Worm (Caenorhabditis elegans): Measurements from ENCODE around the gene ugt-49.

Gene ugt-49

DNA sequence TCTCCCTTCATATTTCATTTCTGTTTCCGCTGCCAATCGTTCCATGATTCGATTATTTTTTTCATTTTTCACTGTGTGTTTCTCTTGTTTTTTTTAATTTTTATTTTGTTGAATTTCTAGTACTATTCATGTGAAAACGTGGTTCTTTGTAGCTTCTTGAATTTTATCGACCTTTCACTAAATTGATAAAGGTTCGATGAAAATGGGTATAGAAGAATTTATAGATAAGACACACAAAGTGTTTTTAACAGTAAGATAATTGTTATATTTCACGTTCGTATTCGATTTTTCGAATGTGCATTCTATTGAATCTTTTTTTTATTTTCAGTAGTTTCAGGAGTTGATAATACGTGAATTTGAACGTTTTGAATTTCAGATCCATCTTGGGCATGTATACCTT, at the start of gene ugt-49:
Gene ugt-49 (plus strand): TSS at position 371 of the 400 bp plus-strand sequence.
- no peak for TF ChIP-seq madf-10 (tag; optimal IDR thresholded peaks at IDR 0.05)

DNA sequence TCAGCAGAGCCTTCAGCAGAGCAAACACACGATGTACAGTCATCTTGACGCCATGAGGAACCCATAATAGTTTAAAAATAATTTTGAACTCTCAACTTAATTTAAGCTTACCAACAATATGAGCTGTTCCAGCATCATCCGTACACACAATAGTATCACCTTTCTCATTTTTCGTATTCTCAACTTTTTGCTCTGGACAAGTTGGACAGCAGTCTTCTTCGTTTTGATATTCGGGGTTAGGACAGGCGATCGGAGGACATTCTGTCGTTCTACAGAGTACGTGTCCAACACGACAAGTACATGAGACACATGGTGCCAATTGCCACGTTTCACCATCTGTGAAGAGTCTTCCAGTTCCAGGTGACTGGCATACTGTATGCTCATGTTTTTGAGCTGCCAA, 48.6 kb upstream of the ugt-49 start:
- TF ChIP-seq ceh-100 (GFP tag; IDR thresholded peaks at IDR 0.05) (no peak), dpff-1 (tag; optimal IDR thresholded peaks at IDR 0.05) (no peak), F57A8.1 (GFP tag; optimal IDR thresholded peaks at IDR 0.05) (no peak), T26A5.8 (tag; optimal IDR thresholded peaks at IDR 0.05) (no peak), attf-5 (GFP tag; optimal IDR thresholded peaks at IDR 0.05) (no peak), die-1 (tag; optimal IDR thresholded peaks at IDR 0.05) (no peak), ceh-79 (tag; optimal IDR thresholded peaks at IDR 0.05) (no peak), rec-8 (tag; optimal IDR thresholded peaks at IDR 0.05) (no peak)

DNA sequence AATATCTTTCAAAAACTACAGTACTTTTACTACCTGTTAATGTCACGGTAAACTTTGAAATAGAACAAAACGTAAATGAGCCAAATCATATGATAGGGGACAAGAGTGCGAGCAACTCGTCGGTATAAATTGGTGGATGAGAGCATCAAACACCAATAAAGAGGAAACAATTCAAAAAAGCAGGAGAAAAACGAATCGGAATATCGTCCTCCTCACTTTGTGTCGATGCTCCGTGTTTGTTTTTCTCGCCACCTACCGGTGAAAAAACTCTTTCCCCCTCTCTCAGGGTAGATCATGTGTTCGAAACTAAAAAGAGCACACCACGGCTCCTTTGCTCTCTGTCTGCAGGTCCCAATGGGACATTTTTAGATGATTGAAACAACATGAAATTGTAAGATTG, 44.0 kb upstream of the ugt-49 start:
- no peak for TF ChIP-seq Y53F4B.3 (GFP tag; IDR thresholded peaks at IDR 0.05)
- TF ChIP-seq lsl-1 (GFP tag; optimal IDR thresholded peaks at IDR 0.05): no peak
- TF ChIP-seq T26A5.8 (tag; optimal IDR thresholded peaks at IDR 0.05): no peak
- TF ChIP-seq Y95B8A.8 (GFP tag; IDR thresholded peaks at IDR 0.05): no peak
- TF ChIP-seq die-1 (tag; optimal IDR thresholded peaks at IDR 0.05): no peak
- no peak for TF ChIP-seq ztf-6 (GFP tag; IDR thresholded peaks at IDR 0.05)
- TF ChIP-seq bed-1 (GFP tag; IDR thresholded peaks at IDR 0.05): no peak
- no peak for TF ChIP-seq dox-1 (GFP tag; IDR thresholded peaks at IDR 0.05)
- TF ChIP-seq ZK185.1 (tag; optimal IDR thresholded peaks at IDR 0.05; ENCODE audit: poor library complexity, severe bottlenecking): no peak
- no peak for TF ChIP-seq cebp-1 (GFP tag; IDR thresholded peaks at IDR 0.05)
- no peak for TF ChIP-seq cebp-1 (tag; optimal IDR thresholded peaks at IDR 0.05)
- TF ChIP-seq Y56A3A.18 (GFP tag; IDR thresholded peaks at IDR 0.05): no peak

DNA sequence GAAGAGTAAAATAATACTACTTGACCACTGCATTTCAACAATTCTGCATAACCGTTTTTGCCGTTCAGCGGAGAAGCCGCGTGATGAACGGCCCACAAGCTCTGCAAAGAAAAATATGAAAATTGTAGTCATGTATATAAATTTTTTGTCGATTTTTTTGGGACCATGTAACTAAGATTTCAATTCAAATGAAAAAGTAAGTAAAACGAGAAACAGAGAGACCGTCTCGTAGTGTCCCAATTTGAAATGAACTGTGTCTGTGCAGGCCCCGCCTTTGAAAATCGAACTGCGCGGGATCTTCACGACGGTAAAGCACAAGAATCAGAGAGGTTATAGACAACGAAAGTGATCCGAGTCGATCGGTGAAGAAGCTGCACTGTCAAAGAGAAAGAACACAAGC, 40.1 kb upstream of the ugt-49 start, which contains the start of gene crm-1:
Gene crm-1 (minus strand): TSS at position 101 of the 400 bp plus-strand sequence.
- 0 out of 2 replicates have a peak, but pooled peaks have one; percentile 22 for TF ChIP-seq madf-3 (GFP tag; IDR thresholded peaks at IDR 0.05)
- TF ChIP-seq ama-1 (optimal IDR thresholded peaks at IDR 0.05): no peak
- TF ChIP-seq ama-1 (GFP tag; optimal IDR thresholded peaks at IDR 0.05): no peak
- no peak for TF ChIP-seq athp-1 (tag; optimal IDR thresholded peaks at IDR 0.05)
- no peak for TF ChIP-seq egl-18 (GFP tag; IDR thresholded peaks at IDR 0.05)
- TF ChIP-seq somi-1 (GFP tag; optimal IDR thresholded peaks at IDR 0.05): no peak
- TF ChIP-seq gei-17 (GFP tag; optimal IDR thresholded peaks at IDR 0.05): no peak
- no peak for TF ChIP-seq ccch-3 (GFP tag; optimal IDR thresholded peaks at IDR 0.05)

DNA sequence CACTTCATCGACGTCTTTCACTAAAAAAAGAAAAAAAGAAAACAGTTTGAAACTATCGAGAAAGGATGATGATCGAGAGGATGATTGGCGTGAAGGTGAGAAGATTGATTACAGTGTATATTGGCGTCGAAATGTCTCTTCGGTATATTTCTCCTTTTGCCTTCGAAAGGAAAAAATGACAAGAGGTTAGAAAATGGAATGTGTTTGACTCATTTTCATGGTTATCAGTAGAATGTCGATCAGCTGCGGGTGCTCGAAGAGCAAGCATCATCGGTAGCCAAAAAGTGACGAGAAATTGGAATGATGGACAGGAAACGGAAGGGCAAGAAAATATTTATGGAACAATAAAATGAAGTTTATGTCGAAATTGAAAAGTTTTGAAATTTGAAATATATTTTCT, 38.3 kb upstream of the ugt-49 start:
- peak; percentile 17; the same call in 1 of the 2 replicates for TF ChIP-seq dox-1 (GFP tag; IDR thresholded peaks at IDR 0.05)
- no peak for TF ChIP-seq xnd-1 (tag; optimal IDR thresholded peaks at IDR 0.05)
- no peak for TF ChIP-seq madf-6 (GFP tag; IDR thresholded peaks at IDR 0.05)
- TF ChIP-seq let-607 (tag; optimal IDR thresholded peaks at IDR 0.05): peak; percentile 33 to 43
- TF ChIP-seq nhr-80 (tag; optimal IDR thresholded peaks at IDR 0.05): peak; percentile 97
- peak; percentile 17 for TF ChIP-seq nhr-90 (tag; optimal IDR thresholded peaks at IDR 0.05)
- no peak for TF ChIP-seq snpc-1.3 (tag; optimal IDR thresholded peaks at IDR 0.05; ENCODE audit: insufficient read depth)
- 0 out of 2 replicates have a peak, but pooled peaks have one; percentile 17 for TF ChIP-seq egl-44 (GFP tag; IDR thresholded peaks at IDR 0.05)
- no peak for TF ChIP-seq F57A8.1 (GFP tag; optimal IDR thresholded peaks at IDR 0.05)
- no peak for TF ChIP-seq Y53F4B.3 (GFP tag; IDR thresholded peaks at IDR 0.05)
- no peak for TF ChIP-seq cebp-1 (GFP tag; IDR thresholded peaks at IDR 0.05)
- TF ChIP-seq cebp-1 (tag; optimal IDR thresholded peaks at IDR 0.05): peak; percentile 57
- TF ChIP-seq tbp1 (GFP tag; optimal IDR thresholded peaks at IDR 0.05): peak; percentile 6
- no peak for TF ChIP-seq fkh-3 (tag; optimal IDR thresholded peaks at IDR 0.05)
- peak; percentile 78 for TF ChIP-seq atf-7 (tag; optimal IDR thresholded peaks at IDR 0.05)
- TF ChIP-seq B0261.1 (tag; optimal IDR thresholded peaks at IDR 0.05): no peak
- 0 out of 2 replicates have a peak, but pooled peaks have one; percentile 11 for TF ChIP-seq C06A6.2 (GFP tag; conservative IDR thresholded peaks at IDR 0.05)
- TF ChIP-seq nfya-2 (GFP tag; IDR thresholded peaks at IDR 0.05): no peak
- TF ChIP-seq ets-4 (GFP tag; optimal IDR thresholded peaks at IDR 0.05): peak; percentile 60
- TF ChIP-seq unc-62 (GFP tag; optimal IDR thresholded peaks at IDR 0.05): peak; percentile 71
- peak; percentile 63 for TF ChIP-seq ztf-22 (GFP tag; optimal IDR thresholded peaks at IDR 0.05)

Measured in whole organism, young adult.